Worm (Caenorhabditis elegans) whole organism, midembryonic: ENCODE results near the gene lge-1.

Experiments used
- T22C8.4 ChIP-seq: fragments of 200-800 bp; sonication (Bioruptor generic); IDR thresholded peaks from 2 replicates; pipeline ENCODE4 v1.3.6; 2022; ENCODE audit warnings: missing genetic modification characterization, missing compliant biosample characterization
- cog-1 ChIP-seq: sonication (generic microtip); optimal IDR thresholded peaks from 2 replicates; lab custom pipeline; 2016; ENCODE audit warnings: missing genetic modification characterization, missing compliant biosample characterization
- flt-1 ChIP-seq: fragments of 200-800 bp; sonication (Bioruptor generic); IDR thresholded peaks from 2 replicates; pipeline ENCODE4 v1.3.6; 2022; ENCODE audit warnings: missing genetic modification characterization, missing compliant biosample characterization
- klf-2 ChIP-seq: fragments of 200-800 bp; sonication (Bioruptor generic); conservative IDR thresholded peaks from 2 replicates; pipeline ENCODE4 v1.3.6; 2022; ENCODE audit warnings: missing genetic modification reagents, missing genetic modification characterization, missing compliant biosample characterization
- med-1 ChIP-seq: sonication (generic microtip); optimal IDR thresholded peaks from 2 replicates; lab custom pipeline; 2017; ENCODE audit warnings: missing genetic modification characterization, mild to moderate bottlenecking, missing compliant biosample characterization, antibody characterized with exemption, missing genetic modification reagents; ENCODE audit not compliant: insufficient read depth
- ref-1 ChIP-seq: fragments of 200-800 bp; sonication (Bioruptor generic); conservative IDR thresholded peaks from 2 replicates; pipeline ENCODE4 v1.3.6; 2022; ENCODE audit warnings: missing genetic modification reagents, missing genetic modification characterization, missing compliant biosample characterization
- tab-1 ChIP-seq: fragments of 200-800 bp; sonication (Bioruptor generic); IDR thresholded peaks from 2 replicates; pipeline ENCODE4 v1.3.6; 2022; ENCODE audit warnings: missing genetic modification characterization, missing compliant biosample characterization
- ztf-29 ChIP-seq: fragments of 200-800 bp; sonication (Bioruptor generic); IDR thresholded peaks from 2 replicates; pipeline ENCODE4 v1.3.6; 2022; ENCODE audit warnings: missing genetic modification reagents, missing genetic modification characterization, missing compliant biosample characterization

DNA sequence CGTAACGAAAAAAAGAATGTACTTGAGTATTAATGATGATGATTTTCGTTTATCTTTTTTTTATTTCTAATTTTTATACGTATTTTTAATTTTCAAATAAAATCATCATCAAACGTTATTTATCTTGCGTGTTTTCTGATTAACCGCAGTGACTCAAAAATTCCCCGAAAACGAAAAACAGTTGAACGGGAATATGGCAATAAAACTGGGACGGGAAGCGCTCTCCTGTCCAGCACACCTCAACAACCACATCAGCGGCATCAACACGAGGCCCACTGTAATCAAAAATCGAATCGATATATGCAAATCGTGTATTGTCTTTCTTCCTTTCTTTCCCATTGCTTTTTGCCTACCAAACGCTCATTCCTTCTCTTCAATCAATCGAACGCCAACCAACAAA, 7.2 kb upstream of the lge-1 start, which contains the start of gene K09C8.2:
- TF ChIP-seq ztf-29 (GFP tag; lab: Robert Waterston, UW) (no peak), flt-1 (GFP tag; lab: Robert Waterston, UW) (no peak), ref-1 (GFP tag; lab: Robert Waterston, UW) (no peak), med-1 (GFP tag; lab: Kevin White, UChicago) (no peak), T22C8.4 (GFP tag; lab: Robert Waterston, UW) (no peak), klf-2 (GFP tag; lab: Robert Waterston, UW) (no peak), cog-1 (tag; lab: Kevin White, UChicago) (no peak), tab-1 (GFP tag; lab: Robert Waterston, UW) (no peak)
